Fruit fly (Drosophila melanogaster) whole organism, larva: ENCODE measurements around the gene Serinc.

Experiments
- noc ChIP-seq: fragments of 200-800 bp; sonication (Bioruptor generic); optimal IDR thresholded peaks from 3 replicates; lab custom pipeline; 2019; ENCODE audit warnings: missing biosample characterization, mild to moderate bottlenecking, missing genetic modification characterization, moderate library complexity

Serinc gene

DNA sequence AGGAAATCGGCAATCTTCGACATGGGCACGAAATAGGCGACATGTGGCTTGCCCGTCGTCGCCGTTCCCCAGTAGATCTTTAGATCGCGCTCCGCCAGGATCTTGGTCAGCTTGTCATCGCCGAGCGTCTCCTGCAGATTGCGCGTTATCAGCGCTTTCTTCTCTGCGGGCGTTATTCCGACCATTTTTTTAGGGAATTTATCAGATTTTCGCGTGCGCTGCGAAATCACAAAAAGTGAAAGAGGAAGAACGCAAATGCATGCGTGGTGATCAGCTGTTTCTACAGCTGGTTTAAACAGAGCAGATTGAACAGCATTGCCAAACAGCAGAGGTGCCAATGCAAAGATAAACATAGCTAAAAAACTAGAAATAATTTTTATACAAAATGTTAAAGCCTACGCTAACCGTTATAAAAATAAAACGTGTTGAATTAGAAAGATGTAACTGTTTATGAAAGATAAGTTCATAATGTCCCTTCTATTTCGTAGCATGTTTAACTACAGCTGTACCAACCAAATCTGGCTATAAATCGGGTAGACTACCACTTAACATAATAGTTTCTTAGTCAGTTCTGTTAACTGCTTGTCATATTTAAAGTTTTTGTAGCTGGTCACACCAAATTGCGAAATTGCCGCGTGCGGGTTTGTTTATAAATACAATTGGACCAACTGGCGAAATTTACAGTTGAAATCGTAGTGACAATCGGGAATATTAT lies 6.7 kb downstream of the Serinc start, which contains the start of the genes TyrRS and CG33158:
TyrRS (minus strand) TSS at position 244 of the 715 bp plus-strand sequence.
CG33158 (plus strand) TSS at position 539 of the 715 bp plus-strand sequence.
- TF ChIP-seq noc (tag; lab: Kevin White, UChicago) = no peak

DNA sequence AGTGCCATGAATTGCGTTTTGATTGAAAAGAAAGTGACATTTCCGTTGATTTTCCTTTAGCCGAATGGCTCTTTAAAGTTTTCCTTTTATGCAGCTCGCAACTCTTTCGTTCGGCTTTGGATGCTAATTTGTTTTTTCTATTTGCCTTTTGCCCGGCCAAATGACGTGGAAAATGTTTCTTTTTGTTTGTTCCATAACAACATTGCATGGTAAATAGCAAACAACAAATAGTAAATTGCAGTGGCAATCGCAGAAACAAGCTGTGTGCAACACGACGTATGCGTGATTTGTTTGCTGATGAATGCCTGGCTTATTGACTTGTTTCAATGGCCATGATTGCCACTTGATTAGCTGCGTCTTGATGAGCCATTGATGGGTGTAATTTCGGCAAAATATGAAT lies 16.9 kb downstream of the Serinc start:
- no peak for TF ChIP-seq noc (tag; lab: Kevin White, UChicago)

DNA sequence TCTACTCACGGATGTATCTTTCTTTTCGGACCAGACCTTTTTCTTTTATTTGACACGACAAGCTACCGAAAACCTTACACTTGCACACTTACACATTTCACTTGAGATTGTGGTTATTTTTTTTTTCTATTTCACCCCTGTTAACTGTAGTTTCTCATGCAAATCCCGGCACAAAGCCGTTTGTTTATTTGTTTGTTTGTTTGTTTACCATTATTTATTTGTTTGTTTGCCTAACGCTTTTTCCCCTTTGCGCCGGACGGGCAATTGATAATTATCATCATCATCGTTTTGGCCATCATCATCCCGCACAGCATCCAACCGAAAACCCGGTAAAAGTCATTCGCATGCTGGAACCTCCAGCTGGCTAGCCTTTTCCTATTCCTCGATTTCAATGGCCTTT lies 18.5 kb downstream of the Serinc start:
- TF ChIP-seq noc (tag; lab: Kevin White, UChicago) = no peak

DNA sequence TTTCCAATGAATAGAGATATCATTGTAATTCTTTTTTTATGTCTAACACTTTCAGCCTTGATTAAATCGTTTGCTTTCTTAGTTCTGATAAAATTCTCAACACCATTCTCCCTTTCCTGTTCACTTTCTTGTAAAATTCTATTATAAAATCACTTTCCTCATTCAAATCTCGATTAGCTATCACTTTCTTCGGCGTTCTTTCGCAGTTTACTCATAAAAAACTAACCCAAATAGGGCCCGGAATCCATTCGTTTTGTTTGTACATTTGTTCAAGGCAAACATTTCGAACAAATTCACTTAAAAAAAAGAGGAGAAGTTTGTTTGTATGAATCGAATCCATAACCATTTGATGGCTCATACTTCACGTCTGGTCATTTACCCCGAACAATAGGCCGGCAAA lies 21.0 kb downstream of the Serinc start:
- no peak for TF ChIP-seq noc (tag; lab: Kevin White, UChicago)

DNA sequence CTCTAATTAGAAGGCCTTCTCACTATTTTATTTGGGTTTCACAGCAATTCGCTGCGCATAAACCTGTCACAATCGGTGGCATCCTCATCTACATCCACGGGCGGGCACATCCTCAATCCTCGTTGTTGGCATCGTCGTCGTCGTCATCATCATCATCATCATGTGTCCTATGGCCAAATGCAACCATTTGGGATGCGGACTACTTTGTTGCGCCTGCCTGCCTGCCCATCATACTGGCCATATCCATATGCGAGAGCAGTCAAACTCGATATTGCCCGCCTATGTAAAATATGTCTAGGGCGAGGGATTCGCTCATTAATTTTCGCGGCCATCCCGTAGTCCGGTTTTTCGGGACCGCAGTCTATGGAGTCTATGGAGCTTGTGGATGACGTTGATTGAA lies 24.7 kb downstream of the Serinc start:
- no peak for TF ChIP-seq noc (tag; lab: Kevin White, UChicago)

DNA sequence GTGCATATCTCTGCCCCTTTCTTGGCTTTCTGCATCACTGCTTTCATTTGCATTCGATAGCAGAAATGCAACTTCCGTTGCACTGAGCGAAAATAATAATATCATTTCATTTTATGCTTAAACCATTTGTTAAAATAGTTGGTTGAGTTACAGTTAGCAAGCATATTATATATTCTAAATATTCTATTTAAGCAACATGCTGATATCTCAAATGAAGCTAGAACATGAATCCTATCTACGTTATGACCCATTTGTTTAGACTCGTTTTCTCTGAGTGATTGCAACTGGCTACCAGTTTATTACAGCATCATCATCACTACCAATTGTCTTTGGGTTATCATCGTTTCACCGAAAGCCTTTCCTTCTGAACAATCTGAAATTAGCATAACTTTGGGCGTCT lies 30.1 kb downstream of the Serinc start:
- TF ChIP-seq noc (tag; lab: Kevin White, UChicago) = no peak

DNA sequence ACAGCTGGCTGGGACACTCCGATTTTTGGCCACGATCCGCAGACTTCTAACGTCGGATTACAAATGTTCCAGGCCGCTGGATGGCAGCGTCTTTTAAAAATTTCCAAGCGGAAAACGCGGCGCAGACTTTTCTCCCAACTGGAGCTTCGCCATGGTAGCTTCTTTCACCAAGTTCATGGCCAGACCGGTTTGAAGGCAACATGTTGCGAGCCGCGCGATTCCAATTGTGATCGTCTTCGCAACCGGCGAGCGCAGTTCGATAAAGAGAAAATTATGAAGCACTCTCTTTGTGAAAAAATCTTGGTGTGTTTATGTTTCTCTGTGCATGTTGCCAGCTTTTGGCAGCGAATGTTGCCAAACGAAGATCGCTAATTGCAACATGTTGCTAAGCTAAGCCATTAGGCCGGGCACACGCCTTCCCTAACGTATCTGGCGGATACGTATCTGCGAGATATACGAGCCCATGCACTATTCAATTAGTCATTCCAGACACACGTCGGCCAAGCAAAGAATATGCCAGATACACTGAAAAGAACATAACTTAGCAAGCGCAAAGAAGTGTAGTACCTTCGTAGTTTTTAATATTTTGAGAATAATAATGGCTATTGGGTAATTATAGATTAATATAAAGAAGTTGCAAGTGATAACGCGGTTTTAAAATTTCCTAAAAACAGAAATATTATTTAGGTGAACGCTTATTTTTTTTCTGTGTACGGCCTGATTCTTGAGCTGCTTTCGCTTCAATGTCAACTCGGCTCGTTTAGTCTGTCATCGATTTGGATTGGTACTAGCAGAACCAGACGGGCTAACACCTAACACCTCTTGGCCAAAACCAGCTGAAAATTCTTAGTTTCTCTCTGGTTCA lies 39.6 kb downstream of the Serinc start, which contains the start of gene dsx-c73A:
dsx-c73A (minus strand) TSS at position 72 of the 865 bp plus-strand sequence.
- TF ChIP-seq noc (tag; lab: Kevin White, UChicago) = no peak

DNA sequence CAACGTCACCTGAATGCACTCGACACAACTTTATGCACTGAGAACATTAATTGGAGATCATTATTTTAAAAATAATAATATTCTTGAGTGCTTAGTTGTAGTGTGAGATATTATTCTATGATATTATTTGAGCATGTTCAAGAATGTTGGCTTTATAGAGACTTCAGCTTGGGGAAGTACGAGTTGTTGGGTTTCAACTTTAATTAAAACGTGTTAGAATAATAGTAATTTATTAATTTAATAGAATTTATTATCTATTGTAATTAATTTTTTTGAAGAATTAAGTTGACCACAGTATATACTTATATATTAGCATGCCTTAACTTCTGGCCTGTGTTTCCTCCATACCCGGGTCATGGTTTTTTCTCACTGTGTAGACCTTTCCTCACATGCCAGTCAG lies 51.3 kb downstream of the Serinc start:
- no peak for TF ChIP-seq noc (tag; lab: Kevin White, UChicago)
